Fruit fly (Drosophila melanogaster) whole organism, pupa: ENCODE results near the gene Ankrd49.

Source experiments
- CG10348 ChIP-seq: fragments of 200-800 bp; sonication (Bioruptor generic); IDR thresholded peaks from 2 replicates; pipeline ENCODE4 v1.3.6; 2022; ENCODE audit warnings: missing biosample characterization, missing genetic modification characterization
- CG12605 ChIP-seq: fragments of 200-800 bp; sonication (Bioruptor generic); IDR thresholded peaks from 2 replicates; pipeline ENCODE4 v1.3.6; 2022; ENCODE audit warnings: missing biosample characterization, missing genetic modification characterization
- CG13204 ChIP-seq: fragments of 200-800 bp; sonication (Bioruptor generic); optimal IDR thresholded peaks from 2 replicates; lab custom pipeline; 2018; ENCODE audit warnings: missing biosample characterization, mild to moderate bottlenecking, missing genetic modification characterization, moderate library complexity
- CG14655 ChIP-seq: fragments of 200-800 bp; sonication (Bioruptor generic); optimal IDR thresholded peaks from 3 replicates; lab custom pipeline; 2017; ENCODE audit warnings: mild to moderate bottlenecking, missing biosample characterization, missing genetic modification reagents, missing genetic modification characterization
- CG15710 ChIP-seq: fragments of 200-800 bp; sonication (Bioruptor generic); optimal IDR thresholded peaks from 2 replicates; lab custom pipeline; 2018; ENCODE audit warnings: missing biosample characterization, mild to moderate bottlenecking, missing genetic modification characterization, moderate library complexity
- CG32121 ChIP-seq: fragments of 200-800 bp; sonication (Bioruptor generic); IDR thresholded peaks from 2 replicates; pipeline ENCODE4 v1.3.6; 2022; ENCODE audit warnings: missing biosample characterization, missing genetic modification characterization
- CG34367 ChIP-seq: fragments of 200-800 bp; sonication (Bioruptor generic); optimal IDR thresholded peaks from 2 replicates; lab custom pipeline; 2018; ENCODE audit warnings: missing biosample characterization, mild to moderate bottlenecking, missing genetic modification characterization
- CG8301 ChIP-seq: fragments of 200-800 bp; sonication (Bioruptor generic); optimal IDR thresholded peaks from 2 replicates; lab custom pipeline; 2018; ENCODE audit warnings: missing biosample characterization, mild to moderate bottlenecking, missing genetic modification characterization
- D1 ChIP-seq: fragments of 200-800 bp; sonication (Bioruptor generic); optimal IDR thresholded peaks from 2 replicates; lab custom pipeline; 2018; ENCODE audit warnings: missing biosample characterization, mild to moderate bottlenecking, missing genetic modification characterization, moderate library complexity
- Pif1A ChIP-seq: fragments of 200-800 bp; sonication (Bioruptor generic); optimal IDR thresholded peaks from 3 replicates; lab custom pipeline; 2016; ENCODE audit warnings: missing biosample characterization, missing genetic modification characterization
- Pif1B ChIP-seq: fragments of 200-800 bp; sonication (Bioruptor generic); optimal IDR thresholded peaks from 3 replicates; lab custom pipeline; 2016; ENCODE audit warnings: missing biosample characterization, missing genetic modification characterization
- Snoo ChIP-seq: fragments of 200-800 bp; sonication (Bioruptor generic); optimal IDR thresholded peaks from 3 replicates; lab custom pipeline; 2017; ENCODE audit warnings: missing biosample characterization, mild to moderate bottlenecking, missing genetic modification characterization, inconsistent platforms
- gl ChIP-seq: fragments of 200-800 bp; sonication (Bioruptor generic); optimal IDR thresholded peaks from 2 replicates; lab custom pipeline; 2018; ENCODE audit warnings: missing biosample characterization, mild to moderate bottlenecking, missing genetic modification characterization
- rn ChIP-seq: fragments of 200-800 bp; sonication (Bioruptor generic); IDR thresholded peaks from 2 replicates; pipeline ENCODE4 v1.3.6; 2022; ENCODE audit warnings: missing biosample characterization, missing genetic modification characterization

DNA sequence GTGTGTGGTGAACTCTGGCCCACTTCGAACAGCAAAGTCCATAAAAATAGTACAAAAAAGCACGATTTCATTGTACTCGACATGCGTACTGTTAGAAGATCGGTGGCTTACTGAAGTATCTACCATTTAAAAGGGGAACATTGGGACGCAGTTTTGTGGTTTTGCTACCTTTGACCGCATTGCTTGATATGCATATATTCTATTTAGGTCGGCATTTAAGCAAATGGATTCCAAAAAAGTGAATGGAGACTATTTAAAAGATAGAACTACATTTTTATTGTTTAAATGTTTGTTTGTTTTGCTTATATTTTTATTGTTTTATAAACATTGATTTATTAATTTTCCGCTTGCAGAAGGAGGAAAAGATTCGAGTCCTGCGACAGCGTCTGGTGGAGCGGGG is 24.4 kb upstream of the Ankrd49 start, which contains the start of gene CG31832:
- TF ChIP-seq rn (GFP tag; lab: Robert Waterston, UW) (no peak), Snoo (tag; lab: Kevin White, UChicago) (no peak), CG15710 (tag; lab: Kevin White, UChicago) (no peak), gl (tag; lab: Kevin White, UChicago) (no peak), CG10348 (no peak), CG14655 (GFP tag; lab: Kevin White, UChicago) (no peak), Pif1A (no peak), CG34367 (tag; lab: Kevin White, UChicago) (no peak), CG32121 (no peak), D1 (tag; lab: Kevin White, UChicago) (no peak), CG12605 (GFP tag; lab: Robert Waterston, UW) (no peak), Pif1B (no peak), CG8301 (tag; lab: Kevin White, UChicago) (no peak), CG13204 (GFP tag; lab: Kevin White, UChicago) (no peak)
